Worm (Caenorhabditis elegans): Measurements from ENCODE around the gene clec-243.

DNA sequence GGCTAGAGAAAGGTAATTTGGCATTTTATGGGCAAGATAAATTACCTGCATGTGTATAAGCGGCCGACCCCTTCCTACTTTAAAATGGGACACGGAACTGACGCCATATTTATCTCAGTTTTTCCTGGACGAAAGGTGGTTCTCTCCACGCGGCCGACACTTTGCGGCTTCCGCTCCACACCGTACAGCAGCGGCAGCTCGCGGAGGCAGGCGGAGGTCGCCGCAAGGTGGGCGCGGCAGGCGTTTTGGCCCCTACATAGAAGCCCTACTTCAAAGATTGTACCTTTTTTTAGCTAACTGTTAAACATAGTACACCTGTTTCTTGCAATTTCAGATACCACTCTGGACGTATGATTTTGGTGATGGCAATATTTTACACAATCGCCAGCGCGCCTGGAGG lies 42.3 kb downstream of the clec-243 start:
- TF ChIP-seq lin-13 (GFP tag; optimal IDR thresholded peaks at IDR 0.05) (no peak), daf-12 (tag; optimal IDR thresholded peaks at IDR 0.05) (no peak), ceh-28 (tag; optimal IDR thresholded peaks at IDR 0.05) (no peak), pqm-1 (tag; optimal IDR thresholded peaks at IDR 0.05) (no peak), mdl-1 (tag; optimal IDR thresholded peaks at IDR 0.05) (no peak), vab-7 (GFP tag; IDR thresholded peaks at IDR 0.05) (no peak), fos-1 (tag; optimal IDR thresholded peaks at IDR 0.05) (no peak), snpc-4 (tag; optimal IDR thresholded peaks at IDR 0.05) (no peak)

Measured in whole organism, L4 larva.